Worm (Caenorhabditis elegans) whole organism, young adult: ENCODE data around the gene F16B12.6.

Experiments
- Y67H2A.10 ChIP-seq: fragments of 200-800 bp; sonication (Bioruptor generic); conservative IDR thresholded peaks from 2 replicates; pipeline ENCODE4 v1.3.6; 2022; ENCODE audit warnings: missing genetic modification reagents, missing genetic modification characterization, missing compliant biosample characterization
- ama-1 ChIP-seq, 3 experiments: fragments of 150-350 bp in 1 of 3; sonication (generic microtip) in 2 of 3; optimal IDR thresholded peaks; 2 replicates each; lab custom pipeline; 2014 to 2018; ENCODE audit warnings: missing biosample characterization in 2 of 3, missing genetic modification characterization in 2 of 3, missing genetic modification reagents in 2 of 3
- him-1 ChIP-seq: sonication (generic microtip); optimal IDR thresholded peaks from 2 replicates; lab custom pipeline; 2016; ENCODE audit warnings: missing genotype, missing genetic modification reagents, missing genetic modification characterization, missing compliant biosample characterization
- hlh-26 ChIP-seq: fragments of 200-800 bp; sonication (Bioruptor generic); conservative IDR thresholded peaks from 2 replicates; pipeline ENCODE4 v1.3.6; 2022; ENCODE audit warnings: missing genetic modification reagents, missing genetic modification characterization, missing compliant biosample characterization
- hmg-20 ChIP-seq: fragments of 200-800 bp; sonication (Bioruptor generic); IDR thresholded peaks from 2 replicates; pipeline ENCODE4 v1.3.6; 2022; ENCODE audit warnings: missing genetic modification reagents, missing genetic modification characterization, missing compliant biosample characterization
- hsf-1 ChIP-seq: fragments of 200-800 bp; sonication (Bioruptor generic); IDR thresholded peaks from 2 replicates; pipeline ENCODE4 v1.3.6; 2022; ENCODE audit warnings: missing genetic modification reagents, missing genetic modification characterization, missing compliant biosample characterization
- repo-1 ChIP-seq: sonication (generic microtip); optimal IDR thresholded peaks from 2 replicates; lab custom pipeline; 2017; ENCODE audit warnings: mild to moderate bottlenecking, missing genetic modification characterization, missing compliant biosample characterization
- unc-62 ChIP-seq: fragments of 150-350 bp; optimal IDR thresholded peaks from 2 replicates; lab custom pipeline; 2014; ENCODE audit warnings: missing biosample characterization, missing genetic modification reagents, missing genetic modification characterization

- no peak for TF ChIP-seq hmg-20
- no peak for TF ChIP-seq Y67H2A.10 (GFP tag; lab: Robert Waterston, UW)
- TF ChIP-seq him-1 (tag; lab: Kevin White, UChicago), result no peak
- TF ChIP-seq repo-1 (tag; lab: Kevin White, UChicago), result no peak
- TF ChIP-seq unc-62 (GFP tag; lab: Kevin White, UChicago), result no peak
- no peak for TF ChIP-seq hlh-26
- no peak for TF ChIP-seq hsf-1
- no peak for TF ChIP-seq ama-1 (optimal IDR thresholded peaks at IDR 0.05; lab: Kevin White, UChicago)
- TF ChIP-seq ama-1 (GFP tag; optimal IDR thresholded peaks at IDR 0.05; lab: Kevin White, UChicago), result no peak
Measured at ce11 chrX:14146740-14147140, 44.6 kb downstream of the F16B12.6 start.
